Worm (Caenorhabditis elegans): ENCODE measurements around the gene C01B10.9.

DNA sequence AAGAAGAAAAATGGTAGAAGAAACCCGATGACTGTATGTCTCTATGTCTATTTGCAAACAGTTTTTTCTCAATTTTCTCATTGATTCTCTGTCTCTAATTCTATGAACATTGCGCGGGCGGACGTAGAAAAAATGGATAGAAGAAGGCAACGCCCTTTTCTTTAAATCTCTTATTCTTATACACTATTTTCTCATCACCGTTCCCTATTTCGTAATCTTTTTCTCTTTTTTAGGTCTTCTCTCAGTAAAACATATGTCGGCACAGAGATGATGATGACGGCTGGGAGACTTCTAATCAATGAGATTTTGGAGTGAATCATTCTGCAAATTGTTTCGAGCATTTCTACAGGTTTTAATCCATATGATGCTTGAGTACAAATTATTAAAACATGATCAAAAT is 9.9 kb upstream of the C01B10.9 start:
- TF ChIP-seq ceh-2 (tag; optimal IDR thresholded peaks at IDR 0.05) (no peak), C08G9.2 (tag; optimal IDR thresholded peaks at IDR 0.05) (no peak)

Data from whole organism, late embryonic.